Worm (Caenorhabditis elegans): ENCODE results near the gene C24H10.4.

DNA sequence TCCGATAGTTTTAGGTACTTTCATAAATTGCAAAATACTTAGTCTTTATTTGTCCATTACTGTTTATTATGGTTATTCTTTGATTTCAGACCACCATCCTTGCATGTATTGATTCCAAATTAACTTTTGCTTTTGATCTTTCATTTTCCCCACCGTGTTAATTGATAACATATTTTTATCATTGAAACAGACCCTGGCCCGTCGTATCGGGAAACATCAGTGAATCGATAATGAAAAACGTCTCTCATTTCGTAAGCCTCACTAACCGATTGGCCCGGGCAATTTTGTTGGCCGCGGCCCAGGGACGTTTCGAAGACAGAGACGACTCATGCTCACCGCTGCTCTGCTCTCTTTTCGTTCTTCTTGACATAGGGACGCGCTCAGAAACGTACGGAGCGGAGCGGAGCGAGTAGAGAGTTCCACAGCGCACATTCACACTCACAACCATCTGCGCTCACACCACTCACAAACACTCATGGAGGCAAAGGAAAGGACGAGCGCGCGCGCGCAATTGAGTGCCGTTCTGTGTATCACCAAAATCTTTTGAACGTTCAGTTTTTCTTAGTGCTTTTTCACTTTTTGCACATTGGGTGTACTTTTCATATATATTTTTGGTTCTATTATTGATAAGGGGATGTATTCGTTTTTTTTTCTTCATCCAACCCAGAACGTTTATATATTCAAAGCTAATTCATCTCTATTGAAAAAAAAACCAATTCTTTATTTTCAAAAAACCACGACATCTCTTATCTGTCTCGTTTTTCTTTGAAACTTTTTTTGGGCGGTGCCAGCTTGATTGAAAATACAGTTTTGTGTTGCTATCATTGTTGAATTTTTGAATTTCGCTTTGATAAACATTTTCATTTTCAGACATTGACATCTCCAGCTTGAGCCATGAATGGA, 4.9 kb upstream of the C24H10.4 start, which contains the start of gene C24H10.2:
- no peak for TF ChIP-seq unc-39 (tag; optimal IDR thresholded peaks at IDR 0.05)
- no peak for TF ChIP-seq nhr-11 (tag; optimal IDR thresholded peaks at IDR 0.05)
- TF ChIP-seq elt-1 (tag; optimal IDR thresholded peaks at IDR 0.05) = peak; percentile 8
- no peak for TF ChIP-seq snpc-4 (tag; optimal IDR thresholded peaks at IDR 0.05)
- peak; percentile 22 for TF ChIP-seq pqm-1 (tag; optimal IDR thresholded peaks at IDR 0.05)
- no peak for TF ChIP-seq ceh-16 (tag; optimal IDR thresholded peaks at IDR 0.05)
- TF ChIP-seq nhr-28 (tag; optimal IDR thresholded peaks at IDR 0.05) = no peak
- no peak for TF ChIP-seq nhr-67 (tag; optimal IDR thresholded peaks at IDR 0.05)
- peak; percentile 91 for TF ChIP-seq lin-39 (tag; optimal IDR thresholded peaks at IDR 0.05)
- no peak for TF ChIP-seq lsy-12 (tag; optimal IDR thresholded peaks at IDR 0.05)
- no peak for TF ChIP-seq unc-62 (GFP tag; optimal IDR thresholded peaks at IDR 0.05)
- no peak for TF ChIP-seq ceh-82 (tag; optimal IDR thresholded peaks at IDR 0.05)
- TF ChIP-seq pha-4 (tag; optimal IDR thresholded peaks at IDR 0.05) = peak; percentile 51
- TF ChIP-seq sea-2 (GFP tag; optimal IDR thresholded peaks at IDR 0.05) = no peak
